Worm (Caenorhabditis elegans) whole organism, L2 larva: ENCODE measurements around the gene F11E6.10.

Experiments
- C34F6.9 ChIP-seq: fragments of 150-350 bp; optimal IDR thresholded peaks from 2 replicates; lab custom pipeline; 2014; ENCODE audit warnings: missing biosample characterization, missing genetic modification characterization
- ceh-16 ChIP-seq: fragments of 150-350 bp; optimal IDR thresholded peaks from 2 replicates; lab custom pipeline; 2014; ENCODE audit warnings: missing biosample characterization, missing genetic modification characterization
- ceh-82 ChIP-seq: fragments of 150-350 bp; optimal IDR thresholded peaks from 2 replicates; lab custom pipeline; 2014; ENCODE audit warnings: missing biosample characterization, missing genetic modification characterization
- elt-1 ChIP-seq: fragments of 150-350 bp; optimal IDR thresholded peaks from 2 replicates; lab custom pipeline; 2014; ENCODE audit warnings: missing biosample characterization, missing genetic modification characterization
- lsy-2 ChIP-seq, 2 experiments: fragments of 150-350 bp in 1 of 2; sonication (generic microtip) in 1 of 2; optimal IDR thresholded peaks; 2 replicates each; lab custom pipeline; 2014 to 2017; ENCODE audit warnings: missing biosample characterization in 2 of 2, missing genetic modification characterization in 2 of 2
- nhr-11 ChIP-seq: fragments of 150-350 bp; optimal IDR thresholded peaks from 2 replicates; lab custom pipeline; 2014; ENCODE audit warnings: missing biosample characterization, missing genetic modification characterization
- nhr-12 ChIP-seq: fragments of 150-350 bp; optimal IDR thresholded peaks from 2 replicates; lab custom pipeline; 2014; ENCODE audit warnings: missing biosample characterization, missing genetic modification characterization
- nhr-237 ChIP-seq: fragments of 150-350 bp; optimal IDR thresholded peaks from 2 replicates; lab custom pipeline; 2014; ENCODE audit warnings: missing biosample characterization, missing genetic modification characterization
- nhr-77 ChIP-seq: fragments of 150-350 bp; optimal IDR thresholded peaks from 2 replicates; lab custom pipeline; 2014; ENCODE audit warnings: missing biosample characterization, missing genetic modification characterization
- peb-1 ChIP-seq: fragments of 150-350 bp; optimal IDR thresholded peaks from 2 replicates; lab custom pipeline; 2014; ENCODE audit warnings: missing biosample characterization, missing genetic modification characterization
- snpc-4 ChIP-seq: fragments of 150-350 bp; optimal IDR thresholded peaks from 2 replicates; lab custom pipeline; 2014; ENCODE audit warnings: missing biosample characterization, missing genetic modification characterization
- unc-62 ChIP-seq: fragments of 150-350 bp; optimal IDR thresholded peaks from 2 replicates; lab custom pipeline; 2014; ENCODE audit warnings: missing biosample characterization, missing genetic modification reagents, missing genetic modification characterization

DNA sequence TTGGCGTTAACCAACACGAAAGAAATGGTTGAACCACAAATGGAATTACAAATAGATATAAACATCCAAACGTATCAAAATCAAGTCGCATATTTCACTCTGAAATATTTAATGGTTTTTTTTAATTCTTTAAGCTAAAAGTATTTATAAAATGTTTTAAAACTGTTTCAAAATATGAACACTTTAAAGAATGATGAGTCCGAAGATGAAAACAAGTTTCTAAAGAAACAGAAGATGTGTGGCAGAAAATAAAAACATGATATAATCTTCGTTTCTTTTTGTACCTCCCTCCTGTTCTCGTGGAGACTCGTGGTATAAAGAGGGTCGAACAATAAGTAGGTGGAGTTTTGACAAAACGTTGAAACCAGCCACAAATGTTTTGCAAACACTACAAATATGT lies 31.7 kb downstream of the F11E6.10 start, which contains the start of gene lact-6:
- TF ChIP-seq unc-62 (GFP tag; lab: Kevin White, UChicago) (no peak), snpc-4 (tag; lab: Kevin White, UChicago) (no peak), ceh-82 (tag; lab: Kevin White, UChicago) (no peak), ceh-16 (tag; lab: Kevin White, UChicago) (no peak), elt-1 (tag; lab: Kevin White, UChicago) (no peak), lsy-2 (tag; optimal IDR thresholded peaks at IDR 0.05; lab: Kevin White, UChicago) (no peak), C34F6.9 (tag; lab: Kevin White, UChicago) (no peak), nhr-11 (tag; lab: Kevin White, UChicago) (no peak), nhr-12 (tag; lab: Kevin White, UChicago) (no peak), peb-1 (no peak), nhr-77 (tag; lab: Kevin White, UChicago) (no peak), nhr-237 (tag; lab: Kevin White, UChicago) (no peak)
